Fruit fly (Drosophila melanogaster): ENCODE data around the gene CG15177.

CG15177 gene

DNA sequence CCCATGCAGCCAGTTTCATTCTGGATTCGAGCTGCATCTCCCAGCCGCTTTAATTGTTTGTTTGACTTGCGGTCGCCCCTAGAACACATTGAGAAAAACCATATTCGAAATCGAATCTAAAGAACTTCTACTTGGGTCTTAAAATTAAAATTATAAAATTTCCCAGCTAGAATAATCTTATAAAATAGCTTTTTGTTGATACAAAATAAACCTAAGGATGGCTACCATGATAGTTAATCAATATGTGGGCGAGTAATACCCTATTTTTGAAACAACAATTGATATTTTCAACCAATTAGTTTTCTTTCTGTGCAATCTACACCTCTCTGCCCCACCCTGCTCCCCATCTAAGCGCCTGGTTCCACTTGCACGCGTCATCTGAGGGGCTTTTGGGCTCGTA, 45.4 kb upstream of the CG15177 start (continued):
- TF ChIP-seq CG10979 (tag; optimal IDR thresholded peaks at IDR 0.05) (peak; percentile 69), PHDP (tag; optimal IDR thresholded peaks at IDR 0.05) (no peak), btn (GFP tag; optimal IDR thresholded peaks at IDR 0.05) (no peak), CG16813 (GFP tag; IDR thresholded peaks at IDR 0.05; ENCODE audit: partially characterized antibody) (no peak), Ets65A (GFP tag) (no peak), CG12391 (tag; optimal IDR thresholded peaks at IDR 0.05) (peak; percentile 25), zfh1 (GFP tag; IDR thresholded peaks at IDR 0.05) (0 out of 3 replicates have a peak, but pooled peaks have one; percentile 12), wek (GFP tag; optimal IDR thresholded peaks at IDR 0.05) (no peak), vfl (GFP tag; optimal IDR thresholded peaks at IDR 0.05) (no peak), D (optimal IDR thresholded peaks at IDR 0.05) (no peak), D (GFP tag; optimal IDR thresholded peaks at IDR 0.05) (peak; percentile 30), CG8290 (GFP tag; optimal IDR thresholded peaks at IDR 0.05) (no peak), CG8290 (tag; optimal IDR thresholded peaks at IDR 0.05) (no peak), Xbp1 (GFP tag; optimal IDR thresholded peaks at IDR 0.05) (no peak), Eip74EF (GFP tag; optimal IDR thresholded peaks at IDR 0.05) (no peak), disco-r (GFP tag; optimal IDR thresholded peaks at IDR 0.05) (no peak), CG34376 (GFP tag; optimal IDR thresholded peaks at IDR 0.05) (no peak), dan (GFP tag; IDR thresholded peaks at IDR 0.05) (no peak), CG8089 (GFP tag; optimal IDR thresholded peaks at IDR 0.05) (no peak), knrl (GFP tag; IDR thresholded peaks at IDR 0.05; ENCODE audit: partially characterized antibody) (no peak), pzg (GFP tag; optimal IDR thresholded peaks at IDR 0.05) (no peak), Opbp (GFP tag; IDR thresholded peaks at IDR 0.05; ENCODE audit: partially characterized antibody) (no peak), dimm (GFP tag; IDR thresholded peaks at IDR 0.05) (no peak), BtbVII (GFP tag; optimal IDR thresholded peaks at IDR 0.05) (no peak), pan (optimal IDR thresholded peaks at IDR 0.05) (no peak), pan (GFP tag; optimal IDR thresholded peaks at IDR 0.05 in 1 of 2, IDR thresholded peaks at IDR 0.05 in 1 of 2) (no peak), Dll (GFP tag; IDR thresholded peaks at IDR 0.05; ENCODE audit: partially characterized antibody) (no peak), CG4404 (GFP tag; IDR thresholded peaks at IDR 0.05) (no peak), phol (tag; optimal IDR thresholded peaks at IDR 0.05) (peak; percentile 55), trh (GFP tag; optimal IDR thresholded peaks at IDR 0.05) (no peak), CG43689 (GFP tag; IDR thresholded peaks at IDR 0.05) (no peak), Six4 (GFP tag; optimal IDR thresholded peaks at IDR 0.05) (peak; percentile 9), fru (optimal IDR thresholded peaks at IDR 0.05) (no peak), Taf1 (GFP tag; IDR thresholded peaks at IDR 0.05) (no peak), CG10462 (GFP tag; optimal IDR thresholded peaks at IDR 0.05) (no peak), otp (GFP tag; IDR thresholded peaks at IDR 0.05) (no peak), Drgx (GFP tag; IDR thresholded peaks at IDR 0.05) (no peak), Med (GFP tag) (peak; percentile 51), CG9215 (GFP tag; IDR thresholded peaks at IDR 0.05) (no peak), Xrp1 (GFP tag; IDR thresholded peaks at IDR 0.05) (peak; percentile 65), br (optimal IDR thresholded peaks at IDR 0.05) (no peak), bigmax (GFP tag; optimal IDR thresholded peaks at IDR 0.05) (no peak), bsh (GFP tag; optimal IDR thresholded peaks at IDR 0.05) (peak in 1 of 2 experiments; percentile 72), CkIIα-i1 (GFP tag; IDR thresholded peaks at IDR 0.05) (no peak), Ptx1 (GFP tag; IDR thresholded peaks at IDR 0.05) (no peak), sd (tag; optimal IDR thresholded peaks at IDR 0.05) (no peak), CG12942 (GFP tag; optimal IDR thresholded peaks at IDR 0.05) (no peak), CG6254 (GFP tag; optimal IDR thresholded peaks at IDR 0.05) (peak; percentile 6), CG4328 (GFP tag; optimal IDR thresholded peaks at IDR 0.05) (no peak), dmrt11E (tag; optimal IDR thresholded peaks at IDR 0.05) (peak; percentile 71), Deaf1 (tag; optimal IDR thresholded peaks at IDR 0.05) (no peak), HLH4C (GFP tag; IDR thresholded peaks at IDR 0.05; ENCODE audit: partially characterized antibody) (no peak), schlank (tag; optimal IDR thresholded peaks at IDR 0.05) (no peak)
